Worm (Caenorhabditis elegans) whole organism, mixed stage, embryonic: ENCODE measurements around the gene R07E5.19.

Experiments used
- blmp-1 ChIP-seq: fragments of 150-350 bp; optimal IDR thresholded peaks from 2 replicates; lab custom pipeline; 2014; ENCODE audit warnings: missing biosample characterization, missing genetic modification characterization
- ces-1 ChIP-seq: fragments of 150-350 bp; optimal IDR thresholded peaks from 2 replicates; lab custom pipeline; 2014; ENCODE audit warnings: missing biosample characterization, missing genetic modification reagents, missing genetic modification characterization
- elt-3 ChIP-seq: fragments of 150-350 bp; optimal IDR thresholded peaks from 2 replicates; lab custom pipeline; 2014; ENCODE audit warnings: missing biosample characterization, missing genetic modification characterization
- flh-1 ChIP-seq: fragments of 200-800 bp; sonication (Bioruptor generic); optimal IDR thresholded peaks from 2 replicates; lab custom pipeline; 2018; ENCODE audit warnings: mild to moderate bottlenecking, missing genetic modification characterization, moderate library complexity, missing compliant biosample characterization
- ham-2 ChIP-seq: fragments of 200-800 bp; sonication (Bioruptor generic); optimal IDR thresholded peaks from 2 replicates; lab custom pipeline; 2018; ENCODE audit warnings: mild to moderate bottlenecking, missing genetic modification characterization, missing compliant biosample characterization
- mep-1 ChIP-seq: fragments of 150-350 bp; optimal IDR thresholded peaks from 2 replicates; lab custom pipeline; 2017; ENCODE audit warnings: missing biosample characterization, missing genetic modification reagents, missing genetic modification characterization, inconsistent platforms
- nhr-237 ChIP-seq: fragments of 150-350 bp; optimal IDR thresholded peaks from 2 replicates; lab custom pipeline; 2014; ENCODE audit warnings: missing biosample characterization, missing genetic modification characterization
- nhr-28 ChIP-seq: fragments of 150-350 bp; optimal IDR thresholded peaks from 2 replicates; lab custom pipeline; 2014; ENCODE audit warnings: missing biosample characterization, missing genetic modification characterization
- pha-4 ChIP-seq: fragments of 150-350 bp; optimal IDR thresholded peaks from 2 replicates; lab custom pipeline; 2018; ENCODE audit warnings: missing biosample characterization, missing genetic modification reagents, missing genetic modification characterization
- snpc-4 ChIP-seq: fragments of 150-350 bp; optimal IDR thresholded peaks from 2 replicates; lab custom pipeline; 2014; ENCODE audit warnings: missing biosample characterization, missing genetic modification characterization
- sptf-1 ChIP-seq: sonication (generic microtip); optimal IDR thresholded peaks from 2 replicates; lab custom pipeline; 2017; ENCODE audit warnings: mild to moderate bottlenecking, missing genetic modification characterization, moderate library complexity, missing compliant biosample characterization
- unc-120 ChIP-seq: sonication (generic microtip); optimal IDR thresholded peaks from 2 replicates; lab custom pipeline; 2017; ENCODE audit warnings: missing genetic modification characterization, missing compliant biosample characterization; ENCODE audit not compliant: poor library complexity, severe bottlenecking
- unc-39 ChIP-seq: fragments of 150-350 bp; optimal IDR thresholded peaks from 2 replicates; lab custom pipeline; 2014; ENCODE audit warnings: missing biosample characterization, missing genetic modification characterization
- unc-62 ChIP-seq: fragments of 150-350 bp; optimal IDR thresholded peaks from 2 replicates; lab custom pipeline; 2014; ENCODE audit warnings: missing biosample characterization, missing genetic modification reagents, missing genetic modification characterization

DNA sequence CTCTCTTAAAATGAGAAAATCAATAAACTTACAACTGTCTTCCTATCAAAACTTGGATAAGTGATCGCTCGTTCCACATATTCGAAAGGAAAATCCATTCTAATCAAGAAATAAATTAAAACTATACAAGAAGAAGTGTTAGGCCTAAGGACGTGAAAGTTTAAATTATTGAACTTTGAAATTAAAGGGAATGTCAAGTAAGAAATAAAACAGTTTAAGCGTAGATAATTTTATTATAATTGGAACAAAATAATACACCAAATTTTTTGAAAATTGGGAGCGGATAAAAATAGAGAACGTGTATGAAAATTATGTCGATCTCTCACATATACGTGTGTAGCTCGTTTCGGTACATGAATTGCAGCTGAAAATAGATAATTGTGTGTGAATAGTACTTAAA, 11.5 kb upstream of the R07E5.19 start, which contains the start of gene C28A5.6:
- TF ChIP-seq unc-120 (tag; lab: Kevin White, UChicago), result no peak
- no peak for TF ChIP-seq snpc-4
- no peak for TF ChIP-seq nhr-28 (tag; lab: Kevin White, UChicago)
- TF ChIP-seq ces-1, result no peak
- no peak for TF ChIP-seq mep-1 (tag; lab: Kevin White, UChicago)
- no peak for TF ChIP-seq elt-3
- TF ChIP-seq ham-2, result no peak
- no peak for TF ChIP-seq nhr-237 (tag; lab: Kevin White, UChicago)
- TF ChIP-seq flh-1 (GFP tag; lab: Kevin White, UChicago), result no peak
- no peak for TF ChIP-seq blmp-1
- TF ChIP-seq pha-4, result no peak
- TF ChIP-seq sptf-1, result no peak
- TF ChIP-seq unc-62 (GFP tag; lab: Kevin White, UChicago), result no peak
- TF ChIP-seq unc-39 (tag; lab: Kevin White, UChicago), result no peak
